Worm (Caenorhabditis elegans) whole organism, midembryonic: ENCODE measurements around the gene fbxb-78.

Source experiments
- T22C8.4 ChIP-seq: fragments of 200-800 bp; sonication (Bioruptor generic); IDR thresholded peaks from 2 replicates; pipeline ENCODE4 v1.3.6; 2022; ENCODE audit warnings: missing genetic modification characterization, missing compliant biosample characterization
- cog-1 ChIP-seq: sonication (generic microtip); optimal IDR thresholded peaks from 2 replicates; lab custom pipeline; 2016; ENCODE audit warnings: missing genetic modification characterization, missing compliant biosample characterization
- flt-1 ChIP-seq: fragments of 200-800 bp; sonication (Bioruptor generic); IDR thresholded peaks from 2 replicates; pipeline ENCODE4 v1.3.6; 2022; ENCODE audit warnings: missing genetic modification characterization, missing compliant biosample characterization
- klf-2 ChIP-seq: fragments of 200-800 bp; sonication (Bioruptor generic); conservative IDR thresholded peaks from 2 replicates; pipeline ENCODE4 v1.3.6; 2022; ENCODE audit warnings: missing genetic modification reagents, missing genetic modification characterization, missing compliant biosample characterization
- ref-1 ChIP-seq: fragments of 200-800 bp; sonication (Bioruptor generic); conservative IDR thresholded peaks from 2 replicates; pipeline ENCODE4 v1.3.6; 2022; ENCODE audit warnings: missing genetic modification reagents, missing genetic modification characterization, missing compliant biosample characterization
- tab-1 ChIP-seq: fragments of 200-800 bp; sonication (Bioruptor generic); IDR thresholded peaks from 2 replicates; pipeline ENCODE4 v1.3.6; 2022; ENCODE audit warnings: missing genetic modification characterization, missing compliant biosample characterization
- ztf-23 ChIP-seq: fragments of 200-800 bp; sonication (Bioruptor generic); IDR thresholded peaks from 2 replicates; pipeline ENCODE4 v1.3.6; 2022; ENCODE audit warnings: missing genetic modification reagents, missing genetic modification characterization, missing compliant biosample characterization
- ztf-29 ChIP-seq: fragments of 200-800 bp; sonication (Bioruptor generic); IDR thresholded peaks from 2 replicates; pipeline ENCODE4 v1.3.6; 2022; ENCODE audit warnings: missing genetic modification reagents, missing genetic modification characterization, missing compliant biosample characterization

ce11 chrIV:4723687-4724086 is 13.7 kb upstream of the fbxb-78 start:
- no peak for TF ChIP-seq T22C8.4
- TF ChIP-seq tab-1 (GFP tag; lab: Robert Waterston, UW) = no peak
- TF ChIP-seq ztf-29 (GFP tag; lab: Robert Waterston, UW) = no peak
- TF ChIP-seq cog-1 = no peak
- TF ChIP-seq flt-1 (GFP tag; lab: Robert Waterston, UW) = no peak
- TF ChIP-seq klf-2 (GFP tag; lab: Robert Waterston, UW) = no peak
- no peak for TF ChIP-seq ref-1 (GFP tag; lab: Robert Waterston, UW)
- TF ChIP-seq ztf-23 (GFP tag; lab: Robert Waterston, UW) = no peak
